Fruit fly (Drosophila melanogaster) whole organism, embryonic: ENCODE data around the gene CG1421.
A peak's percentile ranks its signal among the peaks of the same experiment; 100 is the strongest.

Experiments
- Adf1 ChIP-seq: fragments of 200-800 bp; sonication (Bioruptor generic); IDR thresholded peaks from 2 replicates; pipeline ENCODE4 v1.3.6; 2022; ENCODE audit warnings: missing biosample characterization, missing genetic modification characterization
- CG1233 ChIP-seq: fragments of 200-800 bp; sonication (Bioruptor generic); optimal IDR thresholded peaks from 4 replicates; lab custom pipeline; 2018; ENCODE audit warnings: missing biosample characterization, mild to moderate bottlenecking, missing genetic modification characterization
- CG12744 ChIP-seq: fragments of 200-800 bp; sonication (Bioruptor generic); optimal IDR thresholded peaks from 2 replicates; lab custom pipeline; 2016; ENCODE audit warnings: missing biosample characterization, missing genetic modification characterization
- CG13287 ChIP-seq: fragments of 200-800 bp; sonication (Bioruptor generic); IDR thresholded peaks from 2 replicates; pipeline ENCODE4 v1.3.6; 2022; ENCODE audit warnings: missing biosample characterization, missing genetic modification characterization; ENCODE audit not compliant: partially characterized antibody
- CG16779 ChIP-seq: fragments of 200-800 bp; sonication (Bioruptor generic); IDR thresholded peaks from 2 replicates; pipeline ENCODE4 v1.3.6; 2022; ENCODE audit warnings: missing biosample characterization, missing genetic modification characterization
- CG17912 ChIP-seq: fragments of 200-800 bp; sonication (Bioruptor generic); optimal IDR thresholded peaks from 2 replicates; lab custom pipeline; 2018; ENCODE audit warnings: missing biosample characterization, mild to moderate bottlenecking, missing genetic modification characterization
- CG18764 ChIP-seq: fragments of 200-800 bp; sonication (Bioruptor generic); optimal IDR thresholded peaks from 3 replicates; lab custom pipeline; 2016; ENCODE audit warnings: missing biosample characterization, missing genetic modification characterization
- CG2120 ChIP-seq: fragments of 200-800 bp; sonication (Bioruptor generic); optimal IDR thresholded peaks from 3 replicates; lab custom pipeline; 2016; ENCODE audit warnings: missing biosample characterization, missing genetic modification characterization
- CG3407 ChIP-seq: fragments of 200-800 bp; sonication (Bioruptor generic); optimal IDR thresholded peaks from 2 replicates; lab custom pipeline; 2018; ENCODE audit warnings: missing biosample characterization, mild to moderate bottlenecking, missing genetic modification characterization
- CG5245 ChIP-seq: fragments of 200-800 bp; sonication (Bioruptor generic); optimal IDR thresholded peaks from 3 replicates; lab custom pipeline; 2016; ENCODE audit warnings: missing biosample characterization, missing genetic modification characterization
- CG5953 ChIP-seq: fragments of 200-800 bp; sonication (Bioruptor generic); IDR thresholded peaks from 2 replicates; pipeline ENCODE4 v1.3.6; 2022; ENCODE audit warnings: missing biosample characterization, missing genetic modification characterization
- CG6854 ChIP-seq: fragments of 200-800 bp; sonication (Bioruptor generic); optimal IDR thresholded peaks from 3 replicates; lab custom pipeline; 2017; ENCODE audit warnings: missing biosample characterization, mild to moderate bottlenecking, missing genetic modification characterization
- CG7556 ChIP-seq: fragments of 200-800 bp; sonication (Bioruptor generic); optimal IDR thresholded peaks from 2 replicates; lab custom pipeline; 2017; ENCODE audit warnings: missing biosample characterization, mild to moderate bottlenecking, missing genetic modification characterization
- CG7745 ChIP-seq: fragments of 200-800 bp; sonication (Bioruptor generic); optimal IDR thresholded peaks from 2 replicates; lab custom pipeline; 2018; ENCODE audit warnings: missing biosample characterization, mild to moderate bottlenecking, missing genetic modification characterization, moderate library complexity
- CG8290 ChIP-seq, 3 experiments: fragments of 200-800 bp; sonication (Bioruptor generic); optimal IDR thresholded peaks; 2 replicates each; lab custom pipeline; 2016 to 2019; ENCODE audit warnings: missing biosample characterization in 3 of 3, missing genetic modification characterization in 3 of 3, mild to moderate bottlenecking in 2 of 3, moderate library complexity in 1 of 3
- Dll ChIP-seq: fragments of 200-800 bp; sonication (Bioruptor generic); IDR thresholded peaks from 4 replicates; pipeline ENCODE4 v1.3.6; 2022; ENCODE audit warnings: missing biosample characterization, missing genetic modification characterization; ENCODE audit not compliant: partially characterized antibody
- E2f1 ChIP-seq: fragments of 200-800 bp; sonication (Bioruptor generic); IDR thresholded peaks from 2 replicates; pipeline ENCODE4 v1.3.6; 2022; ENCODE audit warnings: missing biosample characterization, missing genetic modification characterization
- E2f2 ChIP-seq: fragments of 200-800 bp; sonication (Bioruptor generic); IDR thresholded peaks from 2 replicates; pipeline ENCODE4 v1.3.6; 2022; ENCODE audit warnings: missing biosample characterization, missing genetic modification characterization
- Ets97D ChIP-seq: fragments of 200-800 bp; sonication (Bioruptor generic); optimal IDR thresholded peaks from 3 replicates; lab custom pipeline; 2016; ENCODE audit warnings: missing biosample characterization, missing genetic modification characterization
- HmgZ ChIP-seq: fragments of 200-800 bp; sonication (Bioruptor generic); optimal IDR thresholded peaks from 2 replicates; lab custom pipeline; 2018; ENCODE audit warnings: missing biosample characterization, mild to moderate bottlenecking, missing genetic modification characterization
- Hsf ChIP-seq: fragments of 200-800 bp; sonication (Bioruptor generic); optimal IDR thresholded peaks from 3 replicates; lab custom pipeline; 2016; ENCODE audit warnings: missing biosample characterization, missing genetic modification characterization
- Med ChIP-seq: fragments of 200-800 bp; sonication (Bioruptor generic); peaks from one replicate; lab custom pipeline; 2016; ENCODE audit warnings: missing biosample characterization, missing genetic modification characterization, mild to moderate bottlenecking, inconsistent platforms, moderate library complexity
- Meics ChIP-seq: fragments of 200-800 bp; sonication (Bioruptor generic); optimal IDR thresholded peaks from 2 replicates; lab custom pipeline; 2017; ENCODE audit warnings: missing biosample characterization, mild to moderate bottlenecking, missing genetic modification characterization
- Nf-YA ChIP-seq: fragments of 200-800 bp; sonication (Bioruptor generic); IDR thresholded peaks from 2 replicates; pipeline ENCODE4 v1.3.6; 2022; ENCODE audit warnings: missing biosample characterization, missing genetic modification characterization
- Nf-YC ChIP-seq: fragments of 200-800 bp; optimal IDR thresholded peaks from 3 replicates; lab custom pipeline; 2019; ENCODE audit warnings: missing biosample characterization, mild to moderate bottlenecking, missing genetic modification characterization, moderate library complexity
- NfI ChIP-seq: fragments of 200-800 bp; sonication (Bioruptor generic); optimal IDR thresholded peaks from 3 replicates; lab custom pipeline; 2018; ENCODE audit warnings: missing biosample characterization, mild to moderate bottlenecking, missing genetic modification characterization, moderate library complexity
- TFAM ChIP-seq: fragments of 200-800 bp; sonication (Bioruptor generic); optimal IDR thresholded peaks from 2 replicates; lab custom pipeline; 2017; ENCODE audit warnings: missing biosample characterization, missing genetic modification characterization, inconsistent platforms
- cg ChIP-seq: fragments of 200-800 bp; sonication (Bioruptor generic); optimal IDR thresholded peaks from 3 replicates; lab custom pipeline; 2019; ENCODE audit warnings: missing biosample characterization, mild to moderate bottlenecking, missing genetic modification characterization, moderate library complexity
- ewg ChIP-seq: fragments of 200-800 bp; sonication (Bioruptor generic); optimal IDR thresholded peaks from 3 replicates; lab custom pipeline; 2017; ENCODE audit warnings: mild to moderate bottlenecking, missing biosample characterization, missing genetic modification reagents, missing genetic modification characterization
- fd64A ChIP-seq: fragments of 200-800 bp; sonication (Bioruptor generic); optimal IDR thresholded peaks from 3 replicates; lab custom pipeline; 2018; ENCODE audit warnings: missing biosample characterization, mild to moderate bottlenecking, missing genetic modification characterization
- her ChIP-seq: fragments of 200-800 bp; sonication (Bioruptor generic); optimal IDR thresholded peaks from 2 replicates; lab custom pipeline; 2016; ENCODE audit warnings: missing biosample characterization, missing genetic modification characterization
- insv ChIP-seq, 2 experiments: fragments of 200-800 bp; sonication (Bioruptor generic); optimal IDR thresholded peaks; 3 replicates each; lab custom pipeline; 2016 to 2018; ENCODE audit warnings: missing biosample characterization in 2 of 2, missing genetic modification characterization in 2 of 2
- inv ChIP-seq: fragments of 200-800 bp; sonication (Bioruptor generic); IDR thresholded peaks from 2 replicates; pipeline ENCODE4 v1.3.6; 2022; ENCODE audit warnings: missing biosample characterization, missing genetic modification characterization; ENCODE audit not compliant: partially characterized antibody
- jigr1 ChIP-seq: fragments of 200-800 bp; sonication (Bioruptor generic); IDR thresholded peaks from 3 replicates; pipeline ENCODE4 v1.3.6; 2022; ENCODE audit warnings: missing biosample characterization, missing genetic modification characterization
- kah ChIP-seq: fragments of 200-800 bp; sonication (Bioruptor generic); optimal IDR thresholded peaks from 2 replicates; lab custom pipeline; 2018; ENCODE audit warnings: missing biosample characterization, mild to moderate bottlenecking, missing genetic modification characterization
- kni ChIP-seq: fragments of 200-800 bp; sonication (Bioruptor generic); optimal IDR thresholded peaks from 3 replicates; lab custom pipeline; 2017; ENCODE audit warnings: mild to moderate bottlenecking, missing biosample characterization, missing genetic modification reagents, missing genetic modification characterization
- lov ChIP-seq, 2 experiments: fragments of 200-800 bp in 1 of 2; fragments of >200 bp in 1 of 2; sonication (Bioruptor generic) in 1 of 2; IDR thresholded peaks in 1 of 2; optimal IDR thresholded peaks in 1 of 2; 2 replicates in 1 of 2; 3 replicates in 1 of 2; pipeline versions ENCODE4 v1.3.6 to Lab custom; 2017 to 2022; ENCODE audit warnings: missing biosample characterization in 1 of 2, missing genetic modification characterization in 1 of 2
- maf-S ChIP-seq: fragments of 200-800 bp; sonication (Bioruptor generic); optimal IDR thresholded peaks from 2 replicates; lab custom pipeline; 2016; ENCODE audit warnings: missing biosample characterization, missing genetic modification characterization
- mld ChIP-seq: fragments of 200-800 bp; sonication (Bioruptor generic); IDR thresholded peaks from 3 replicates; pipeline ENCODE4 v1.3.6; 2022; ENCODE audit warnings: missing biosample characterization, missing genetic modification characterization; ENCODE audit not compliant: partially characterized antibody
- nerfin-2 ChIP-seq: fragments of 200-800 bp; sonication (Bioruptor generic); IDR thresholded peaks from 2 replicates; pipeline ENCODE4 v1.3.6; 2022; ENCODE audit warnings: missing biosample characterization, missing genetic modification characterization; ENCODE audit not compliant: partially characterized antibody
- odd ChIP-seq: fragments of 200-800 bp; sonication (Bioruptor generic); optimal IDR thresholded peaks from 2 replicates; lab custom pipeline; 2017; ENCODE audit warnings: missing biosample characterization, mild to moderate bottlenecking, missing genetic modification characterization
- pan ChIP-seq, 4 experiments: fragments of >200 bp in 3 of 4; fragments of 200-800 bp in 1 of 4; sonication (Bioruptor generic) in 1 of 4; optimal IDR thresholded peaks in 3 of 4; IDR thresholded peaks in 1 of 4; 2 replicates each; pipeline versions ENCODE4 v1.3.6 to Lab custom; 2017 to 2022; ENCODE audit warnings: missing biosample characterization in 2 of 4, missing genetic modification characterization in 2 of 4, mixed read lengths in 1 of 4
- pum ChIP-seq: fragments of 200-800 bp; sonication (Bioruptor generic); optimal IDR thresholded peaks from 2 replicates; lab custom pipeline; 2016; ENCODE audit warnings: missing biosample characterization, missing genetic modification characterization
- so ChIP-seq: fragments of 200-800 bp; sonication (Bioruptor generic); IDR thresholded peaks from 3 replicates; pipeline ENCODE4 v1.3.6; 2022; ENCODE audit warnings: missing biosample characterization, missing genetic modification characterization
- sob ChIP-seq: fragments of 200-800 bp; sonication (Bioruptor generic); IDR thresholded peaks from 2 replicates; pipeline ENCODE4 v1.3.6; 2022; ENCODE audit warnings: missing biosample characterization, missing genetic modification characterization
- sr ChIP-seq: fragments of 200-800 bp; sonication (Bioruptor generic); IDR thresholded peaks from 3 replicates; pipeline ENCODE4 v1.3.6; 2022; ENCODE audit warnings: missing biosample characterization, missing genetic modification characterization
- twi ChIP-seq: fragments of 200-800 bp; optimal IDR thresholded peaks from 2 replicates; lab custom pipeline; 2019; ENCODE audit warnings: missing biosample characterization, mild to moderate bottlenecking, missing genetic modification characterization, moderate library complexity

The CG1421 gene

dm6 chr2L:21899001-21899715 is 3.6 kb upstream of the CG1421 start (continued):
- TF ChIP-seq CG5245 (no peak), Nf-YC (peak; percentile 97), CG5953 (GFP tag; lab: Robert Waterston, UW) (no peak), HmgZ (no peak), Adf1 (GFP tag; lab: Robert Waterston, UW) (peak; percentile 93), CG13287 (GFP tag; lab: Robert Waterston, UW) (peak; percentile 58; the same call in 1 of the 2 replicates), NfI (GFP tag; lab: Kevin White, UChicago) (no peak), sr (GFP tag; lab: Robert Waterston, UW) (no peak; the same call in 2 of the 3 replicates), CG16779 (GFP tag; lab: Robert Waterston, UW) (no peak), her (GFP tag; lab: Kevin White, UChicago) (peak; percentile 2), CG8290 (GFP tag; optimal IDR thresholded peaks at IDR 0.05; lab: Kevin White, UChicago) (no peak), CG8290 (tag; optimal IDR thresholded peaks at IDR 0.05; lab: Kevin White, UChicago) (no peak), odd (GFP tag; lab: Kevin White, UChicago) (no peak), pum (GFP tag; lab: Kevin White, UChicago) (no peak), twi (tag; lab: Kevin White, UChicago) (peak; percentile 29), Nf-YA (peak; percentile 85; the same call in 1 of the 2 replicates), Dll (GFP tag; lab: Robert Waterston, UW) (peak; percentile 69), pan (optimal IDR thresholded peaks at IDR 0.05; lab: Kevin White, UChicago) (no peak), pan (GFP tag; optimal IDR thresholded peaks at IDR 0.05 in 1 of 2, IDR thresholded peaks at IDR 0.05 in 1 of 2) (no peak), lov (optimal IDR thresholded peaks at IDR 0.05; lab: Kevin White, UChicago) (no peak), lov (GFP tag; IDR thresholded peaks at IDR 0.05; lab: Robert Waterston, UW) (peak; percentile 44; the same call in 1 of the 3 replicates), CG2120 (no peak), fd64A (GFP tag; lab: Kevin White, UChicago) (no peak), Ets97D (GFP tag; lab: Kevin White, UChicago) (no peak), jigr1 (no peak), cg (GFP tag; lab: Kevin White, UChicago) (peak; percentile 92), ewg (peak; percentile 72), CG3407 (GFP tag; lab: Kevin White, UChicago) (no peak), CG6854 (GFP tag; lab: Kevin White, UChicago) (no peak), Hsf (GFP tag; lab: Kevin White, UChicago) (no peak), CG12744 (GFP tag; lab: Kevin White, UChicago) (no peak), mld (GFP tag; lab: Robert Waterston, UW) (0 out of 3 replicates have a peak, but pooled peaks have one; percentile 28), CG17912 (no peak), Meics (no peak), kni (GFP tag; lab: Kevin White, UChicago) (peak; percentile 27), sob (peak; percentile 27; the same call in 1 of the 2 replicates), CG1233 (GFP tag; lab: Kevin White, UChicago) (no peak), inv (GFP tag; lab: Robert Waterston, UW) (no peak), TFAM (no peak), nerfin-2 (GFP tag; lab: Robert Waterston, UW) (peak; percentile 58; the same call in 1 of the 2 replicates), E2f1 (GFP tag; lab: Robert Waterston, UW) (no peak), kah (GFP tag; lab: Kevin White, UChicago) (peak; percentile 19), so (no peak), CG7745 (tag; lab: Kevin White, UChicago) (no peak), insv (GFP tag; optimal IDR thresholded peaks at IDR 0.05; lab: Kevin White, UChicago) (peak in 1 of 2 experiments; percentile 95), maf-S (GFP tag; lab: Kevin White, UChicago) (no peak), CG7556 (no peak), CG18764 (GFP tag; lab: Kevin White, UChicago) (no peak), E2f2 (GFP tag; lab: Robert Waterston, UW) (0 out of 2 replicates have a peak, but pooled peaks have one; percentile 12), Med (GFP tag; lab: Kevin White, UChicago) (no peak)
